Worm (Caenorhabditis elegans) whole organism, L4/young adult: ENCODE results near the gene nhr-205.

Source experiments
- W03F9.2 ChIP-seq: fragments of 150-350 bp; optimal IDR thresholded peaks from 2 replicates; lab custom pipeline; 2014; ENCODE audit warnings: missing biosample characterization, missing genetic modification characterization
- dao-5 ChIP-seq: sonication (generic microtip); optimal IDR thresholded peaks from 2 replicates; lab custom pipeline; 2016; ENCODE audit warnings: missing genotype, missing genetic modification characterization, moderate library complexity, missing compliant biosample characterization
- him-1 ChIP-seq: sonication (generic microtip); optimal IDR thresholded peaks from 2 replicates; lab custom pipeline; 2016; ENCODE audit warnings: missing genotype, missing genetic modification reagents, missing genetic modification characterization, missing compliant biosample characterization

ce11 chrV:10080905-10081304, 671 bp downstream of the nhr-205 start:
- TF ChIP-seq dao-5 (tag; lab: Kevin White, UChicago) (no peak), him-1 (tag; lab: Kevin White, UChicago) (no peak), W03F9.2 (tag; lab: Kevin White, UChicago) (no peak)
